Fruit fly (Drosophila melanogaster): ENCODE results near the gene CG14316.

CG14316 gene

dm6 chr3R:18164052-18164722 is 12.3 kb downstream of the CG14316 start, which contains the start of the genes CG7218 and Cbp20 (continued):
- peak; percentile 60 for TF ChIP-seq achi (GFP tag; optimal IDR thresholded peaks at IDR 0.05)
- peak; percentile 66 for TF ChIP-seq Sox102F (GFP tag; optimal IDR thresholded peaks at IDR 0.05)
- peak; percentile 63 for TF ChIP-seq CG3032 (tag; optimal IDR thresholded peaks at IDR 0.05)
- TF ChIP-seq OdsH (GFP tag; optimal IDR thresholded peaks at IDR 0.05), result peak; percentile 72
- TF ChIP-seq CG11762 (GFP tag; optimal IDR thresholded peaks at IDR 0.05; ENCODE audit: insufficient read depth), result peak; percentile 7
- peak; percentile 52 for TF ChIP-seq CG11294 (GFP tag; IDR thresholded peaks at IDR 0.05)
- TF ChIP-seq svp (GFP tag), result peak; percentile 85
- peak; percentile 17 for TF ChIP-seq Ets96B (tag; optimal IDR thresholded peaks at IDR 0.05)
- TF ChIP-seq CG15336 (GFP tag; IDR thresholded peaks at IDR 0.05), result no peak; the same call in 1 of the 2 replicates

DNA sequence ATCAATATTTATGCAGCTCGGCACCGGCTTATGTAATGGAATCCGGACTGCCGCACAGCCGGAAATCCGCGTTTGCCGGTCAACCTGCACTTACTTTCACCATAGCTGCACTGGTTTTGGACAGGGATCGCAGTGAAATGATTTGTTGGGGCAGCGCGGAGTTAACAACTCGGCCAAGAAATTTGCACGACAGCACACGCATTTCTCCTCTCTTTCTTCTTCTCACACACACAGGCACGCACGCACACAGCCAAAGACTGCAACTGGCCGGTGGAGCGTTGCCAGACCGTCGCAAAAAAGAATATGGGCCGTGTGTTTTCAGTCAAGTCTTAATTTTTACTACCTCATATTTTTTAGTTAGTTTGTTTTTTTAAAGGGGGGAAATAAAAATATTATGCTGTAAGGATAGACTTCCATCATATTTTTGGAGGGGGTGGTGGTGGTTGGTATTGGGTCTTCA is 14.4 kb downstream of the CG14316 start:
- TF ChIP-seq CG8632 (GFP tag; optimal IDR thresholded peaks at IDR 0.05), result no peak
- TF ChIP-seq Eip75B (GFP tag; optimal IDR thresholded peaks at IDR 0.05), result peak; percentile 10
- TF ChIP-seq Eip78C (GFP tag), result peak; percentile 72
- no peak for TF ChIP-seq CG4318 (GFP tag; optimal IDR thresholded peaks at IDR 0.05)
- TF ChIP-seq fkh (GFP tag; optimal IDR thresholded peaks at IDR 0.05), result no peak
- TF ChIP-seq Sox14 (GFP tag; optimal IDR thresholded peaks at IDR 0.05), result peak; percentile 41
- TF ChIP-seq ss (GFP tag; optimal IDR thresholded peaks at IDR 0.05), result no peak
- TF ChIP-seq lz (GFP tag; optimal IDR thresholded peaks at IDR 0.05), result peak; percentile 8
- TF ChIP-seq CG3919 (GFP tag; optimal IDR thresholded peaks at IDR 0.05), result peak; percentile 23
- peak; percentile 15 for TF ChIP-seq CG6854 (GFP tag; optimal IDR thresholded peaks at IDR 0.05)
- TF ChIP-seq cyc (GFP tag; optimal IDR thresholded peaks at IDR 0.05), result peak; percentile 20
- TF ChIP-seq OdsH (GFP tag; optimal IDR thresholded peaks at IDR 0.05), result no peak
- TF ChIP-seq vri (GFP tag; optimal IDR thresholded peaks at IDR 0.05), result peak; percentile 44

DNA sequence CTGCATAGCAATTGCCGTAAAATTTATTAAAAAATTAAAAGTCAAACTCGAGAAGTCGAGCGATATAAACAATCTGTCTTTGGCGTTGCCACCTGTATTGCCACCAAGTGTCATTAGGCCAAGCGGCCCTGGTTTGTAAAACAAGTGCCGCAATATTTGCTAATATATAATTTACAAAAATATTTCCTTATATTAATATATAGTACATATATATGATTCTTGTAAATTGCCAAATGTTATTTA is 15.2 kb downstream of the CG14316 start, which contains the start of the genes CG7215 and Prx5:
CG7215 (minus strand) TSS at position 101 of the 243 bp plus-strand sequence.
Prx5 (minus strand) TSS at position 101 of the 243 bp plus-strand sequence.
- TF ChIP-seq Met (GFP tag; optimal IDR thresholded peaks at IDR 0.05) (no peak), Hr38 (GFP tag; optimal IDR thresholded peaks at IDR 0.05) (no peak), CG31627 (GFP tag; optimal IDR thresholded peaks at IDR 0.05) (no peak), CG6808 (GFP tag; optimal IDR thresholded peaks at IDR 0.05) (no peak), CG16779 (tag; optimal IDR thresholded peaks at IDR 0.05) (no peak), Ets96B (tag; optimal IDR thresholded peaks at IDR 0.05) (no peak), Eip78C (GFP tag) (no peak), CG8319 (GFP tag; optimal IDR thresholded peaks at IDR 0.05) (no peak), CG6163 (GFP tag; IDR thresholded peaks at IDR 0.05) (no peak), spab (GFP tag; optimal IDR thresholded peaks at IDR 0.05) (no peak)

DNA sequence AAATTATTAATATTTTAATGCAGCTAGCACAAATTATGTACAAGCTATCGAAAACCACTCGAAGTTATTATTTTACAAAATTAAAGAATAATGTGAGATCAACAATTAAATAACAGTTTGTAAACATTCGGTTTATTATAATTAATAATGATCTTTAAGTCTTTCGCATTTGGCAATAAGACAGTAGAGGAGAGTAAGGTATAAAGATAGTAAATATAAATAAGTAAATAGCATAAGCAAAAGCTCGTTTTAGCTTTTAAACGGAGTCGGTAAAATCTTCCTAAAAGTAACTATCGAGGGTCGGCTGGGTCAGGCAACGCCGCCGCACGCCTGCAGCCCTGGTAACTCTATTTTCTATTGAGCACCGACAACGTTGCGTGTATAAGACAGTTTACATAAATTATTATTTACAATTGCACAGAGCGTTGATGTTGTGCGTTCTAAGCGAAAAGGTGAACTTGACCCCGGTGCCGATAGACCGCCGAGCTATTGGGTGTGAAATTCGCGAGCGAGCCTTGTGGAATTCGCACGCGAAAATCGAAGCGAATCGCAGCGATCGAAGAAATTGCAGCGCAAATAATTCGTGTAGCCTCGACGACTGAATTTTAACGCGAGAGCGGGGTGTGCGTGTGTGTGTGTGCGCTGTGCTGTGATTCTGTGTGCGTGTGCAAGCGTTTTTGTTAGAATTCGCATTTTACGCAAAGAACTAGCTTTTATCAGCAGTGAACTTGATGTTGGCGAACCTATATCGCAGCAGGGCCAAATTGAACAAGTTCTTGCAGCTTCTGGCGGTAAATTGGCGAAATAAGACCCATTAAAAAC is 15.7 kb downstream of the CG14316 start, which contains the start of gene wrd:
wrd (plus strand) TSS at position 342 of the 822 bp plus-strand sequence.
- TF ChIP-seq CG8319 (GFP tag; optimal IDR thresholded peaks at IDR 0.05), result no peak
- peak in 1 of 2 experiments; percentile 56 for TF ChIP-seq ss (GFP tag; optimal IDR thresholded peaks at IDR 0.05)
- peak; percentile 11 for TF ChIP-seq vri (GFP tag; optimal IDR thresholded peaks at IDR 0.05)
- peak; percentile 42 for TF ChIP-seq CG3032 (tag; optimal IDR thresholded peaks at IDR 0.05)
- TF ChIP-seq acj6 (GFP tag; optimal IDR thresholded peaks at IDR 0.05), result peak; percentile 31
- TF ChIP-seq svp (GFP tag), result peak; percentile 83
- TF ChIP-seq CG11762 (GFP tag; optimal IDR thresholded peaks at IDR 0.05; ENCODE audit: insufficient read depth), result peak; percentile 15
- peak; percentile 31 for TF ChIP-seq OdsH (GFP tag; optimal IDR thresholded peaks at IDR 0.05)
- TF ChIP-seq salr (GFP tag; optimal IDR thresholded peaks at IDR 0.05), result peak in 1 of 2 experiments; percentile 30
- no peak for TF ChIP-seq esn (GFP tag; optimal IDR thresholded peaks at IDR 0.05)
- peak; percentile 24 for TF ChIP-seq CG32006 (GFP tag; optimal IDR thresholded peaks at IDR 0.05)
- TF ChIP-seq fd59A (GFP tag; optimal IDR thresholded peaks at IDR 0.05), result no peak
- peak; percentile 16 for TF ChIP-seq CG3919 (GFP tag; optimal IDR thresholded peaks at IDR 0.05)
- peak; percentile 37 for TF ChIP-seq CG31627 (GFP tag; optimal IDR thresholded peaks at IDR 0.05)
- peak; percentile 20 for TF ChIP-seq Smox (GFP tag; optimal IDR thresholded peaks at IDR 0.05)
- TF ChIP-seq CG6163 (GFP tag; IDR thresholded peaks at IDR 0.05), result no peak; the same call in 2 of the 3 replicates
- no peak for TF ChIP-seq Blimp-1 (GFP tag; optimal IDR thresholded peaks at IDR 0.05)
- TF ChIP-seq topi (GFP tag; optimal IDR thresholded peaks at IDR 0.05), result peak; percentile 7
- peak; percentile 54 for TF ChIP-seq CG10631 (GFP tag; optimal IDR thresholded peaks at IDR 0.05)
- peak; percentile 17 for TF ChIP-seq CG4318 (GFP tag; optimal IDR thresholded peaks at IDR 0.05)
- peak; percentile 39 for TF ChIP-seq Hr4 (GFP tag; optimal IDR thresholded peaks at IDR 0.05)
- TF ChIP-seq CG8632 (GFP tag; optimal IDR thresholded peaks at IDR 0.05), result no peak
- TF ChIP-seq fkh (GFP tag; optimal IDR thresholded peaks at IDR 0.05), result peak; percentile 71
- peak; percentile 40 for TF ChIP-seq achi (GFP tag; optimal IDR thresholded peaks at IDR 0.05)
- TF ChIP-seq Hr39 (GFP tag; optimal IDR thresholded peaks at IDR 0.05), result peak; percentile 28
- TF ChIP-seq lz (GFP tag; optimal IDR thresholded peaks at IDR 0.05), result peak; percentile 34
- TF ChIP-seq Sox15 (GFP tag; optimal IDR thresholded peaks at IDR 0.05), result peak; percentile 36
